Worm (Caenorhabditis elegans) whole organism, midembryonic: ENCODE data around the gene F11C1.1.

Experiments
- T22C8.4 ChIP-seq: fragments of 200-800 bp; sonication (Bioruptor generic); IDR thresholded peaks from 2 replicates; pipeline ENCODE4 v1.3.6; 2022; ENCODE audit warnings: missing genetic modification characterization, missing compliant biosample characterization
- cog-1 ChIP-seq: sonication (generic microtip); optimal IDR thresholded peaks from 2 replicates; lab custom pipeline; 2016; ENCODE audit warnings: missing genetic modification characterization, missing compliant biosample characterization
- flt-1 ChIP-seq: fragments of 200-800 bp; sonication (Bioruptor generic); IDR thresholded peaks from 2 replicates; pipeline ENCODE4 v1.3.6; 2022; ENCODE audit warnings: missing genetic modification characterization, missing compliant biosample characterization
- klf-2 ChIP-seq: fragments of 200-800 bp; sonication (Bioruptor generic); conservative IDR thresholded peaks from 2 replicates; pipeline ENCODE4 v1.3.6; 2022; ENCODE audit warnings: missing genetic modification reagents, missing genetic modification characterization, missing compliant biosample characterization
- med-1 ChIP-seq: sonication (generic microtip); optimal IDR thresholded peaks from 2 replicates; lab custom pipeline; 2017; ENCODE audit warnings: missing genetic modification characterization, mild to moderate bottlenecking, missing compliant biosample characterization, antibody characterized with exemption, missing genetic modification reagents; ENCODE audit not compliant: insufficient read depth
- ref-1 ChIP-seq: fragments of 200-800 bp; sonication (Bioruptor generic); conservative IDR thresholded peaks from 2 replicates; pipeline ENCODE4 v1.3.6; 2022; ENCODE audit warnings: missing genetic modification reagents, missing genetic modification characterization, missing compliant biosample characterization
- tab-1 ChIP-seq: fragments of 200-800 bp; sonication (Bioruptor generic); IDR thresholded peaks from 2 replicates; pipeline ENCODE4 v1.3.6; 2022; ENCODE audit warnings: missing genetic modification characterization, missing compliant biosample characterization
- ztf-23 ChIP-seq: fragments of 200-800 bp; sonication (Bioruptor generic); IDR thresholded peaks from 2 replicates; pipeline ENCODE4 v1.3.6; 2022; ENCODE audit warnings: missing genetic modification reagents, missing genetic modification characterization, missing compliant biosample characterization

- TF ChIP-seq T22C8.4 (GFP tag; lab: Robert Waterston, UW) (no peak), med-1 (GFP tag; lab: Kevin White, UChicago) (no peak), flt-1 (GFP tag; lab: Robert Waterston, UW) (no peak), cog-1 (tag; lab: Kevin White, UChicago) (no peak), ref-1 (no peak), tab-1 (no peak), klf-2 (GFP tag; lab: Robert Waterston, UW) (no peak), ztf-23 (no peak)
Measured at ce11 chrX:13033850-13034249, 43.5 kb upstream of the F11C1.1 start.
